Fruit fly (Drosophila melanogaster) whole organism, wandering third instar larva: Measurements from ENCODE around the gene rho-6.

Experiments used
- Abd-B ChIP-seq: fragments of >200 bp; optimal IDR thresholded peaks from 2 replicates; lab custom pipeline; 2017; ENCODE audit warnings: missing biosample characterization, missing genetic modification characterization
- CG32264 ChIP-seq: fragments of 200-800 bp; sonication (Bioruptor generic); optimal IDR thresholded peaks from 2 replicates; lab custom pipeline; 2016; ENCODE audit warnings: missing biosample characterization, missing genetic modification characterization
- CG9705 ChIP-seq: fragments of 200-800 bp; sonication (Bioruptor generic); optimal IDR thresholded peaks from 2 replicates; lab custom pipeline; 2018; ENCODE audit warnings: missing biosample characterization, mild to moderate bottlenecking, missing genetic modification characterization
- CrebA ChIP-seq: fragments of 200-800 bp; sonication (Bioruptor generic); optimal IDR thresholded peaks from 2 replicates; lab custom pipeline; 2016; ENCODE audit warnings: missing biosample characterization, mild to moderate bottlenecking, missing genetic modification characterization, borderline replicate concordance
- Dfd ChIP-seq: fragments of >200 bp; optimal IDR thresholded peaks from 2 replicates; lab custom pipeline; 2017; ENCODE audit warnings: missing biosample characterization, missing genetic modification characterization
- HLH106 ChIP-seq: fragments of 200-800 bp; optimal IDR thresholded peaks from 3 replicates; lab custom pipeline; 2019; ENCODE audit warnings: missing biosample characterization, mild to moderate bottlenecking, missing genetic modification characterization, moderate library complexity
- Hnf4 ChIP-seq: fragments of 200-800 bp; sonication (Bioruptor generic); optimal IDR thresholded peaks from 2 replicates; lab custom pipeline; 2016; ENCODE audit warnings: missing biosample characterization, mild to moderate bottlenecking, missing genetic modification characterization
- Hr83 ChIP-seq: fragments of 200-300 bp; sonication (Bioruptor generic); optimal IDR thresholded peaks from 2 replicates; lab custom pipeline; 2016; ENCODE audit warnings: missing biosample characterization, mild to moderate bottlenecking, missing genetic modification characterization, moderate library complexity; ENCODE audit not compliant: poor library complexity, severe bottlenecking
- Jra ChIP-seq: sonication (Bioruptor generic); optimal IDR thresholded peaks from 2 replicates; lab custom pipeline; 2016; ENCODE audit warnings: missing biosample characterization, missing genetic modification characterization
- Mio ChIP-seq: sonication (Bioruptor generic); optimal IDR thresholded peaks from 2 replicates; lab custom pipeline; 2016; ENCODE audit warnings: missing biosample characterization, missing genetic modification characterization
- Myc ChIP-seq: fragments of >200 bp; optimal IDR thresholded peaks from 2 replicates; lab custom pipeline; 2017
- N ChIP-seq: fragments of >200 bp; optimal IDR thresholded peaks from 2 replicates; lab custom pipeline; 2018; ENCODE audit warnings: missing biosample characterization, missing external identifiers, missing genetic modification characterization
- OdsH ChIP-seq: fragments of 200-800 bp; sonication (Bioruptor generic); optimal IDR thresholded peaks from 2 replicates; lab custom pipeline; 2016; ENCODE audit warnings: missing biosample characterization, mild to moderate bottlenecking, missing genetic modification characterization
- Rel ChIP-seq, 2 experiments: fragments of 200-800 bp; sonication (Bioruptor generic) in 1 of 2; optimal IDR thresholded peaks; 2 replicates in 1 of 2; 3 replicates in 1 of 2; lab custom pipeline; 2016 to 2019; ENCODE audit warnings: mild to moderate bottlenecking in 2 of 2, missing biosample characterization in 2 of 2, missing genetic modification characterization in 2 of 2, moderate library complexity in 1 of 2
- Sp1 ChIP-seq: fragments of 200-800 bp; sonication (Bioruptor generic); optimal IDR thresholded peaks from 3 replicates; lab custom pipeline; 2019; ENCODE audit warnings: missing biosample characterization, mild to moderate bottlenecking, missing genetic modification characterization, moderate library complexity
- br ChIP-seq: fragments of 200-800 bp; sonication (Bioruptor generic); optimal IDR thresholded peaks from 2 replicates; lab custom pipeline; 2016; ENCODE audit warnings: missing biosample characterization, missing genetic modification characterization
- brk ChIP-seq: fragments of 200-800 bp; sonication (Bioruptor generic); optimal IDR thresholded peaks from 2 replicates; lab custom pipeline; 2016; ENCODE audit warnings: missing biosample characterization, mild to moderate bottlenecking, missing genetic modification characterization
- dmrt93B ChIP-seq: fragments of 200-800 bp; sonication (Bioruptor generic); optimal IDR thresholded peaks from 2 replicates; lab custom pipeline; 2018; ENCODE audit warnings: missing biosample characterization, mild to moderate bottlenecking, missing genetic modification characterization
- dsf ChIP-seq: sonication (Bioruptor generic); optimal IDR thresholded peaks from 2 replicates; lab custom pipeline; 2016; ENCODE audit warnings: missing biosample characterization, missing genetic modification characterization, borderline replicate concordance
- ey ChIP-seq: fragments of 200-800 bp; sonication (Bioruptor generic); optimal IDR thresholded peaks from 2 replicates; lab custom pipeline; 2016; ENCODE audit warnings: missing biosample characterization, missing genetic modification characterization
- foxo ChIP-seq, 2 experiments: fragments of 200-800 bp; sonication (Bioruptor generic); optimal IDR thresholded peaks; 2 replicates in 1 of 2; 3 replicates in 1 of 2; lab custom pipeline; 2016 to 2017; ENCODE audit warnings: missing biosample characterization in 2 of 2, missing genetic modification characterization in 2 of 2
- fru ChIP-seq: fragments of 200-800 bp; sonication (Bioruptor generic); optimal IDR thresholded peaks from 3 replicates; lab custom pipeline; 2016; ENCODE audit warnings: missing biosample characterization, mild to moderate bottlenecking, missing genetic modification characterization
- h ChIP-seq: fragments of 200-800 bp; sonication (Bioruptor generic); optimal IDR thresholded peaks from 3 replicates; lab custom pipeline; 2016; ENCODE audit warnings: missing biosample characterization, mild to moderate bottlenecking, missing genetic modification characterization
- lola ChIP-seq: fragments of >200 bp; optimal IDR thresholded peaks from 2 replicates; lab custom pipeline; 2017; ENCODE audit warnings: missing biosample characterization, missing genetic modification characterization
- pan ChIP-seq: fragments of >200 bp; optimal IDR thresholded peaks from 2 replicates; lab custom pipeline; 2017
- psq ChIP-seq: fragments of 200-800 bp; sonication (Bioruptor generic); optimal IDR thresholded peaks from 3 replicates; lab custom pipeline; 2017; ENCODE audit warnings: missing biosample characterization, mild to moderate bottlenecking, missing genetic modification characterization, moderate library complexity
- rgr ChIP-seq: fragments of 200-800 bp; sonication (Bioruptor generic); optimal IDR thresholded peaks from 3 replicates; lab custom pipeline; 2016; ENCODE audit warnings: missing biosample characterization, mild to moderate bottlenecking, missing genetic modification characterization
- sage ChIP-seq: fragments of 200-800 bp; sonication (Bioruptor generic); optimal IDR thresholded peaks from 2 replicates; lab custom pipeline; 2016; ENCODE audit warnings: missing biosample characterization, mild to moderate bottlenecking, missing genetic modification characterization
- sv ChIP-seq: fragments of 200-800 bp; sonication (Bioruptor generic); optimal IDR thresholded peaks from 3 replicates; lab custom pipeline; 2016; ENCODE audit warnings: missing biosample characterization, missing genetic modification characterization
- tai ChIP-seq: sonication (Bioruptor generic); optimal IDR thresholded peaks from 2 replicates; lab custom pipeline; 2016; ENCODE audit warnings: missing biosample characterization, missing genetic modification characterization
- woc ChIP-seq: sonication (Bioruptor generic); optimal IDR thresholded peaks from 2 replicates; lab custom pipeline; 2016; ENCODE audit warnings: missing biosample characterization, mild to moderate bottlenecking, missing genetic modification characterization

Gene rho-6

dm6 chr2L:12089145-12089544, 44.1 kb downstream of the rho-6 start:
- TF ChIP-seq Dfd (GFP tag; lab: Kevin White, UChicago) (no peak), tai (GFP tag; lab: Kevin White, UChicago) (no peak), N (GFP tag; lab: Kevin White, UChicago) (no peak), CrebA (GFP tag; lab: Kevin White, UChicago) (no peak), foxo (GFP tag; optimal IDR thresholded peaks at IDR 0.05; lab: Kevin White, UChicago) (no peak)

DNA sequence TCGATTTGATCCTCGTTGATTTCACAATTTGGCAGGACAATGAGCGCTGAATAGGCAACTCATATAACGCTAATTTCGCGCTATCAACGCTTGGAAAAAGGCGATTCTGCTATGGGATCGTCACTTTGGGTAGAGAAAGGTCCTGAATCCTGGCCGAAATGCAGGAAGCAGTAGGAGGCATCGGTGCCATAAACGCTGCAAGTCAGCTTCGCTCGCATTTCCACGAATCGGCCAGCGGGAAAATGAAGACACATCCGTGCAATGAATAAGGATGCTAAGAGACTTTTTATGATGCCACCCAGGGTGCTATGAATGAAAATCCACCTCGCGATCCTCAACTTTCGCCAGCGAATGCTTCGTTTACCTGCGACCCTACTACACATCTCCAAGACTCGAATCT, 45.8 kb downstream of the rho-6 start:
- TF ChIP-seq pan (lab: Kevin White, UChicago): no peak
- no peak for TF ChIP-seq dsf (GFP tag; lab: Kevin White, UChicago)
- TF ChIP-seq fru (GFP tag; lab: Kevin White, UChicago): no peak
- TF ChIP-seq Hnf4 (GFP tag; lab: Kevin White, UChicago): no peak
- TF ChIP-seq Rel (GFP tag; optimal IDR thresholded peaks at IDR 0.05; lab: Kevin White, UChicago): no peak
- TF ChIP-seq Rel (tag; optimal IDR thresholded peaks at IDR 0.05; lab: Kevin White, UChicago): no peak
- TF ChIP-seq dmrt93B (GFP tag; lab: Kevin White, UChicago): no peak
- no peak for TF ChIP-seq Myc (lab: Kevin White, UChicago)
- no peak for TF ChIP-seq lola (GFP tag; lab: Kevin White, UChicago)
- no peak for TF ChIP-seq brk (GFP tag; lab: Kevin White, UChicago)
- TF ChIP-seq Dfd (GFP tag; lab: Kevin White, UChicago): no peak
- TF ChIP-seq sage (GFP tag; lab: Kevin White, UChicago): no peak
- no peak for TF ChIP-seq Abd-B (GFP tag; lab: Kevin White, UChicago)

- TF ChIP-seq CG9705 (GFP tag; lab: Kevin White, UChicago) (no peak), N (GFP tag; lab: Kevin White, UChicago) (no peak), Hr83 (GFP tag; lab: Kevin White, UChicago) (no peak), pan (lab: Kevin White, UChicago) (no peak), psq (GFP tag; lab: Kevin White, UChicago) (no peak), h (GFP tag; lab: Kevin White, UChicago) (no peak), Sp1 (GFP tag; lab: Kevin White, UChicago) (no peak), fru (GFP tag; lab: Kevin White, UChicago) (no peak), OdsH (GFP tag; lab: Kevin White, UChicago) (no peak), Rel (GFP tag; optimal IDR thresholded peaks at IDR 0.05; lab: Kevin White, UChicago) (no peak), Rel (tag; optimal IDR thresholded peaks at IDR 0.05; lab: Kevin White, UChicago) (no peak), sv (GFP tag; lab: Kevin White, UChicago) (no peak), Mio (no peak)
- TF ChIP-seq, all 38 proteins: peak for 0
These were observed 47.5 kb downstream of the rho-6 start, which contains the start of gene prd for dm6 chr2L:12085619-12086171. TSS of gene prd (minus strand) at chr2L:12085827.

dm6 chr2L:12085010-12085409, 48.2 kb downstream of the rho-6 start:
- TF ChIP-seq Mio: no peak

DNA sequence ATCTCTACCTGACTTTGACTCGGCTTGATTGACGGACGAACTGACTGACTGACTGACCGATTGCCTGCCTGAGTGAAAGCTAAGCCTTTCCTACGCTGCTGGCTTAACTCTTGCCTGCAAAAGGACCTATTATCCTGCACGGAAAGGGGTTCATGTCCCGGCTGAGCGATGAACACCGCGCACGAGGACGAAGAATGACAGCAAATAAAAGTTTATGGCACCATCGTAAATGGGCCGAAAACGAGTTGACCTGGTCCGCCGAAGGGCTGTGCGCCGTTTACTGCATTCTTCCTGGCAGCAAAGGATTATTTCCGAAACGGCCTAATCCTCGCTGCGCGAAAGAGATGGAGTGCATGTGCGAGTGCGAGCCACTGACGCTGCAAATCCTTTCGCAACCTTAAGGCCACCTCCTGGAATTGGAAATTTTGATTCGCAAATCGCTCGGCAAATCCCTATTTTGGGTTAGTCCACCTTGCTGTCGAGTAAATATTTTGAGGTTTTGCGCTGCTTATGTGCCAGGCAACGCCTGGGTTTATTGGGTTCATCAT, 52.0 kb downstream of the rho-6 start:
- no peak for TF ChIP-seq sage (GFP tag; lab: Kevin White, UChicago)
- no peak for TF ChIP-seq dsf (GFP tag; lab: Kevin White, UChicago)
- TF ChIP-seq psq (GFP tag; lab: Kevin White, UChicago): no peak
- TF ChIP-seq CrebA (GFP tag; lab: Kevin White, UChicago): no peak
- no peak for TF ChIP-seq HLH106 (tag; lab: Kevin White, UChicago)
- no peak for TF ChIP-seq CG9705 (GFP tag; lab: Kevin White, UChicago)
- no peak for TF ChIP-seq Rel (GFP tag; optimal IDR thresholded peaks at IDR 0.05; lab: Kevin White, UChicago)
- no peak for TF ChIP-seq Rel (tag; optimal IDR thresholded peaks at IDR 0.05; lab: Kevin White, UChicago)
- no peak for TF ChIP-seq dmrt93B (GFP tag; lab: Kevin White, UChicago)
- TF ChIP-seq Myc (lab: Kevin White, UChicago): no peak
- no peak for TF ChIP-seq Jra (GFP tag; lab: Kevin White, UChicago)
- TF ChIP-seq ey (GFP tag; lab: Kevin White, UChicago): no peak
- TF ChIP-seq rgr (GFP tag; lab: Kevin White, UChicago): no peak
- no peak for TF ChIP-seq Mio
- TF ChIP-seq CG32264 (GFP tag; lab: Kevin White, UChicago): no peak
- no peak for TF ChIP-seq br (GFP tag; lab: Kevin White, UChicago)
- TF ChIP-seq woc: no peak
- TF ChIP-seq, all 38 proteins: peak for 0
